Worm (Caenorhabditis elegans) whole organism, L4/young adult: Measurements from ENCODE around the gene F46B3.23.
"Not testable (repeated sequence)": the region's sequence is repeated elsewhere in the genome, so short reads cannot be mapped to it uniquely, and the experiment has no call there.

Experiments
- W03F9.2 ChIP-seq: fragments of 150-350 bp; optimal IDR thresholded peaks from 2 replicates; lab custom pipeline; 2014; ENCODE audit warnings: missing biosample characterization, missing genetic modification characterization
- dao-5 ChIP-seq: sonication (generic microtip); optimal IDR thresholded peaks from 2 replicates; lab custom pipeline; 2016; ENCODE audit warnings: missing genotype, missing genetic modification characterization, moderate library complexity, missing compliant biosample characterization
- him-1 ChIP-seq: sonication (generic microtip); optimal IDR thresholded peaks from 2 replicates; lab custom pipeline; 2016; ENCODE audit warnings: missing genotype, missing genetic modification reagents, missing genetic modification characterization, missing compliant biosample characterization

The F46B3.23 gene

ce11 chrV:20574314-20574713, 32.2 kb downstream of the F46B3.23 start, which contains the start of gene clec-263:
TSS of gene clec-263 (plus strand) at chrV:20574614.
- TF ChIP-seq W03F9.2 (tag; lab: Kevin White, UChicago) = no peak
- no peak for TF ChIP-seq him-1
- TF ChIP-seq dao-5 (tag; lab: Kevin White, UChicago) = no peak

- TF ChIP-seq W03F9.2 (tag; lab: Kevin White, UChicago) (no peak), dao-5 (tag; lab: Kevin White, UChicago) (no peak), him-1 (no peak)
These were observed 33.1 kb downstream of the F46B3.23 start, which contains the start of gene F26F2.5 for ce11 chrV:20573392-20573791. TSS of gene F26F2.5 (plus strand) at chrV:20573692.

DNA sequence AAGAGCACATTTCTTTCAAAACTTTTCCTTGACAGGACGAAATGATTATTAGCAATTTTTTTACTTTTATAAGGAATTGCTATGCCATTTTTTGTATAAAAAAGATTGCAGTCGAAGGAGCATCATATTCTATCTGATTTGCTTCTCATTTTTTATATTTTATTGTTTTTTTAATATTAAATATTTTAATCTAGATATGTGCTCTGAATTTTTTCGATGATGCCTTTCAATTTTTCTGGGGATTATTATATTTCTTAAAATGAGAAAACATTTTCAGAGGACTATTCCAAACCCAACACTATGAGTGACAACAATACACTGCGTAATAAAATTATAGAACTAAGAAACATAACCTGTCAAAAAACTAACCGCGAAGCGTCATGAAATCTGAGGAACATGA, 37.5 kb downstream of the F46B3.23 start, which contains the start of gene F26F2.4:
F26F2.4 (plus strand) TSS at position 301 of the 400 bp plus-strand sequence.
- TF ChIP-seq dao-5 (tag; lab: Kevin White, UChicago); W03F9.2 (tag; lab: Kevin White, UChicago); him-1: not testable (repeated sequence)

DNA sequence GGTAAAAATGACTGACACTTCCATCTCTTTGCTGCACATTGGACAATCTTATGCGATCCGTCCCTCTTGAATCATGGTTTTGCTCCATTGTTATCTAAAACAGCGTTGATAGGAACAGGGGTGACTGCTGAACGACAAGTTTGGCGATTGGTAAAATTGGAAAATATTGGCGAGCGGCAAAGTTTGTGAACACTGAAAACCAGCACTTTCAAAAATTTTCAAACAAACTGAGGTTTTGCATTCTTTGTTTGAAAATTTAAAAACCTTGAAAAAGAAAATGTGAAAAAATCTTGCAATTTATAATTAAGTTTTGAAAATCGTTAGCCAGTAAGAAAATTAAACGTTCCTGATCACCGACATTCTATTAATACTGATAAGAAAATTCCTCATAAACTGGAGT, 40.1 kb downstream of the F46B3.23 start, which contains the start of gene F26F2.3:
F26F2.3 (minus strand) TSS at position 101 of the 400 bp plus-strand sequence.
- TF ChIP-seq W03F9.2 (tag; lab: Kevin White, UChicago) (no peak), dao-5 (tag; lab: Kevin White, UChicago) (no peak), him-1 (no peak)

- not testable (repeated sequence) for TF ChIP-seq W03F9.2 (tag; lab: Kevin White, UChicago); him-1; dao-5 (tag; lab: Kevin White, UChicago)
These were observed 42.5 kb downstream of the F46B3.23 start, which contains the start of gene F26F2.13 for ce11 chrV:20564054-20564453. TSS of gene F26F2.13 (plus strand) at chrV:20564354.

DNA sequence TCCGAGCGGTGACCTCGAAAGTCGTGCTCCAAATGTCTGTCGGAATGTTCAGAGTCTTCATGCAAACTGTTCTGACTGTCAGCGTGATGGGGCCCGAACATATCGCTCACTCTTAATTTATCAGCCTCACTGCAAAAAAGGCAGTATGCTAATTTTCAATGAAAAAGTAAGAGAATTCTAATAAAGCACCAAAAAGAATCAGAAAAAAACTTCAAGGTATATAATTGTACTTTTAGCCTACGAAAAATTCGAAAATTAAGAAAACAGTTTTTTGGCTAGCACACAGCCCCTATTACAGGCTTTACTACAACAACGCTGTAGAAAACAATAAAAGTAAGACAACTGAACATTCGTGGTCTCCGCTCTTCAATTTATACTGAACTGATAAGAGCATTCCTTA, 44.7 kb downstream of the F46B3.23 start, which contains the start of gene F26F2.1:
F26F2.1 (minus strand) TSS at position 101 of the 400 bp plus-strand sequence.
- TF ChIP-seq dao-5 (tag; lab: Kevin White, UChicago) (no peak), him-1 (no peak), W03F9.2 (tag; lab: Kevin White, UChicago) (no peak)

DNA sequence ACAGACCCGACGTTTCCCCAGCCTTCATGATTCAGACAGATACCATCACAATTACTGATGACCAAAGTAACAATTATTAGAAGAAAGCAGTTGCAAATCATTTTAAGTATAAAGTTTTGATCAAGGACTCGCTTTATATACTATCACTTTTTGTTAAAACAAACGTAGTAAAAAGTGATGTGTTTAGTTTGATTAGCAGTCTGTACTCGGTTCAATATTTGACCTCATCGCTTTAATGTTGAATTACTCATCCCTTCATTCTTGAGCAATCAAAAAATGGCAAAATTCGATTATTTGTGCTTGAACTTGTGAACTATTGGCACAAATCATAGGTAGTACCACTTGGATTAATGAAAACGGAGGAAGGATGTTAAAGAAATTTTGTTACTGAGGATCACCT, 48.2 kb downstream of the F46B3.23 start, which contains the start of gene abf-4:
abf-4 (minus strand) TSS at position 101 of the 400 bp plus-strand sequence.
- TF ChIP-seq W03F9.2 (tag; lab: Kevin White, UChicago) (no peak), dao-5 (tag; lab: Kevin White, UChicago) (no peak), him-1 (no peak)
